Worm (Caenorhabditis elegans) whole organism, young adult: Measurements from ENCODE around the gene str-158.

Experiments used
- B0019.2 ChIP-seq: fragments of 200-800 bp; sonication (Bioruptor generic); conservative IDR thresholded peaks from 2 replicates; pipeline ENCODE4 v1.3.6; 2022; ENCODE audit warnings: missing genetic modification reagents, missing genetic modification characterization, missing compliant biosample characterization
- B0035.1 ChIP-seq: sonication (generic microtip); optimal IDR thresholded peaks from 2 replicates; lab custom pipeline; 2016; ENCODE audit warnings: missing genetic modification characterization, mild to moderate bottlenecking, missing compliant biosample characterization, missing genotype, missing genetic modification reagents
- B0261.1 ChIP-seq: sonication (generic microtip); optimal IDR thresholded peaks from 2 replicates; lab custom pipeline; 2016; ENCODE audit warnings: mild to moderate bottlenecking, missing genetic modification characterization, moderate library complexity, missing compliant biosample characterization
- B0336.3 ChIP-seq: fragments of 200-800 bp; sonication (Bioruptor generic); IDR thresholded peaks from 2 replicates; pipeline ENCODE4 v1.3.6; 2022; ENCODE audit warnings: missing genetic modification characterization, missing compliant biosample characterization
- C17E4.6 ChIP-seq: fragments of 200-800 bp; sonication (Bioruptor generic); IDR thresholded peaks from 2 replicates; pipeline ENCODE4 v1.3.6; 2022; ENCODE audit warnings: missing genetic modification reagents, missing genetic modification characterization, missing compliant biosample characterization
- D2030.7 ChIP-seq: fragments of 200-800 bp; sonication (Bioruptor generic); IDR thresholded peaks from 2 replicates; pipeline ENCODE4 v1.3.6; 2022; ENCODE audit warnings: missing genetic modification reagents, missing genetic modification characterization, missing compliant biosample characterization
- F10E7.11 ChIP-seq: sonication (generic microtip); optimal IDR thresholded peaks from 2 replicates; lab custom pipeline; 2017; ENCODE audit warnings: mild to moderate bottlenecking, missing genetic modification characterization, moderate library complexity, missing compliant biosample characterization
- F55B11.4 ChIP-seq: sonication (generic microtip); optimal IDR thresholded peaks from 2 replicates; lab custom pipeline; 2016; ENCODE audit warnings: missing compliant biosample characterization, missing genetic modification characterization, borderline replicate concordance; ENCODE audit not compliant: insufficient read depth
- K12H6.12 ChIP-seq: fragments of 200-800 bp; sonication (Bioruptor generic); optimal IDR thresholded peaks from 2 replicates; lab custom pipeline; 2018; ENCODE audit warnings: mild to moderate bottlenecking, missing genetic modification characterization, missing compliant biosample characterization
- Y56A3A.18 ChIP-seq: fragments of 200-800 bp; sonication (Bioruptor generic); IDR thresholded peaks from 2 replicates; pipeline ENCODE4 v1.3.6; 2022; ENCODE audit warnings: missing genetic modification reagents, missing genetic modification characterization, missing compliant biosample characterization
- Y67H2A.10 ChIP-seq: fragments of 200-800 bp; sonication (Bioruptor generic); conservative IDR thresholded peaks from 2 replicates; pipeline ENCODE4 v1.3.6; 2022; ENCODE audit warnings: missing genetic modification reagents, missing genetic modification characterization, missing compliant biosample characterization
- Y79H2A.3 ChIP-seq: fragments of 200-800 bp; sonication (Bioruptor generic); conservative IDR thresholded peaks from 2 replicates; pipeline ENCODE4 v1.3.6; 2022; ENCODE audit warnings: missing genetic modification reagents, missing genetic modification characterization, missing compliant biosample characterization
- Y95B8A.8 ChIP-seq: fragments of 200-800 bp; sonication (Bioruptor generic); IDR thresholded peaks from 2 replicates; pipeline ENCODE4 v1.3.6; 2022; ENCODE audit warnings: missing genetic modification reagents, missing genetic modification characterization, missing compliant biosample characterization
- aptf-2 ChIP-seq: fragments of 200-800 bp; sonication (Bioruptor generic); conservative IDR thresholded peaks from 2 replicates; pipeline ENCODE4 v1.3.6; 2022; ENCODE audit warnings: missing genetic modification reagents, missing genetic modification characterization, missing compliant biosample characterization
- atf-7 ChIP-seq: sonication (generic microtip); optimal IDR thresholded peaks from 2 replicates; lab custom pipeline; 2017; ENCODE audit warnings: mild to moderate bottlenecking, missing genetic modification characterization, missing compliant biosample characterization
- attf-3 ChIP-seq: fragments of 200-800 bp; sonication (Bioruptor generic); conservative IDR thresholded peaks from 2 replicates; pipeline ENCODE4 v1.3.6; 2022; ENCODE audit warnings: missing genetic modification reagents, missing genetic modification characterization, missing compliant biosample characterization
- ceh-27 ChIP-seq: fragments of 200-800 bp; sonication (Bioruptor generic); optimal IDR thresholded peaks from 2 replicates; lab custom pipeline; 2018; ENCODE audit warnings: mild to moderate bottlenecking, missing genetic modification characterization, moderate library complexity, missing compliant biosample characterization
- chd-7 ChIP-seq: sonication (generic microtip); optimal IDR thresholded peaks from 2 replicates; lab custom pipeline; 2016; ENCODE audit warnings: mild to moderate bottlenecking, missing genetic modification characterization, moderate library complexity, missing compliant biosample characterization
- dox-1 ChIP-seq: fragments of 200-800 bp; sonication (Bioruptor generic); IDR thresholded peaks from 2 replicates; pipeline ENCODE4 v1.3.6; 2022; ENCODE audit warnings: missing genetic modification reagents, missing genetic modification characterization, missing compliant biosample characterization
- dpl-1 ChIP-seq: fragments of 150-350 bp; optimal IDR thresholded peaks from 2 replicates; lab custom pipeline; 2014; ENCODE audit warnings: missing biosample characterization, missing genetic modification reagents, missing genetic modification characterization
- efl-1 ChIP-seq: fragments of 150-350 bp; optimal IDR thresholded peaks from 2 replicates; lab custom pipeline; 2014; ENCODE audit warnings: missing biosample characterization, missing genetic modification reagents, missing genetic modification characterization
- egl-18 ChIP-seq: fragments of 200-800 bp; sonication (Bioruptor generic); IDR thresholded peaks from 2 replicates; pipeline ENCODE4 v1.3.6; 2022; ENCODE audit warnings: missing genetic modification reagents, missing genetic modification characterization, missing compliant biosample characterization
- egl-44 ChIP-seq: fragments of 200-800 bp; sonication (Bioruptor generic); IDR thresholded peaks from 2 replicates; pipeline ENCODE4 v1.3.6; 2022; ENCODE audit warnings: missing genetic modification reagents, missing genetic modification characterization, missing compliant biosample characterization
- ekl-4 ChIP-seq: fragments of 200-800 bp; sonication (Bioruptor generic); IDR thresholded peaks from 2 replicates; pipeline ENCODE4 v1.3.6; 2022; ENCODE audit warnings: missing genetic modification reagents, missing genetic modification characterization, missing compliant biosample characterization
- ets-4 ChIP-seq: fragments of 200-800 bp; sonication (Bioruptor generic); optimal IDR thresholded peaks from 2 replicates; lab custom pipeline; 2018; ENCODE audit warnings: mild to moderate bottlenecking, missing genetic modification characterization, missing compliant biosample characterization
- hlh-12 ChIP-seq: sonication (generic microtip); optimal IDR thresholded peaks from 2 replicates; lab custom pipeline; 2016; ENCODE audit warnings: missing genetic modification characterization, missing compliant biosample characterization
- hrde-1 ChIP-seq: sonication (generic microtip); optimal IDR thresholded peaks from 2 replicates; lab custom pipeline; 2016; ENCODE audit warnings: missing genetic modification characterization, mild to moderate bottlenecking, missing compliant biosample characterization, moderate library complexity, missing genotype, missing genetic modification reagents, borderline replicate concordance
- hsf-1 ChIP-seq: fragments of 200-800 bp; sonication (Bioruptor generic); IDR thresholded peaks from 2 replicates; pipeline ENCODE4 v1.3.6; 2022; ENCODE audit warnings: missing genetic modification reagents, missing genetic modification characterization, missing compliant biosample characterization
- lag-1 ChIP-seq: fragments of 200-800 bp; sonication (Bioruptor generic); IDR thresholded peaks from 2 replicates; pipeline ENCODE4 v1.3.6; 2022; ENCODE audit warnings: missing genetic modification reagents, missing genetic modification characterization, missing compliant biosample characterization
- lin-26 ChIP-seq: fragments of 200-800 bp; sonication (Bioruptor generic); IDR thresholded peaks from 2 replicates; pipeline ENCODE4 v1.3.6; 2022; ENCODE audit warnings: missing genetic modification reagents, missing genetic modification characterization, missing compliant biosample characterization
- lin-40 ChIP-seq: sonication (generic microtip); optimal IDR thresholded peaks from 2 replicates; lab custom pipeline; 2016; ENCODE audit warnings: missing genetic modification characterization, mild to moderate bottlenecking, missing compliant biosample characterization, missing genotype, missing genetic modification reagents
- mcd-1 ChIP-seq: fragments of 200-800 bp; sonication (Bioruptor generic); IDR thresholded peaks from 2 replicates; pipeline ENCODE4 v1.3.6; 2022; ENCODE audit warnings: missing genetic modification reagents, missing genetic modification characterization, missing compliant biosample characterization
- nfya-1 ChIP-seq: sonication (generic microtip); optimal IDR thresholded peaks from 2 replicates; lab custom pipeline; 2017; ENCODE audit warnings: antibody characterized with exemption, missing compliant biosample characterization, missing genetic modification characterization, borderline replicate concordance; ENCODE audit not compliant: insufficient read depth
- nfya-2 ChIP-seq: fragments of 200-800 bp; sonication (Bioruptor generic); IDR thresholded peaks from 2 replicates; pipeline ENCODE4 v1.3.6; 2022; ENCODE audit warnings: missing genetic modification reagents, missing genetic modification characterization, missing compliant biosample characterization
- nfyb-1 ChIP-seq: fragments of 200-800 bp; sonication (Bioruptor generic); IDR thresholded peaks from 2 replicates; pipeline ENCODE4 v1.3.6; 2022; ENCODE audit warnings: missing genetic modification reagents, missing genetic modification characterization, missing compliant biosample characterization
- nhr-120 ChIP-seq: fragments of 200-800 bp; sonication (Bioruptor generic); IDR thresholded peaks from 2 replicates; pipeline ENCODE4 v1.3.6; 2022; ENCODE audit warnings: missing genetic modification characterization, missing compliant biosample characterization
- nhr-27 ChIP-seq: fragments of 200-800 bp; sonication (Bioruptor generic); optimal IDR thresholded peaks from 2 replicates; lab custom pipeline; 2018; ENCODE audit warnings: mild to moderate bottlenecking, missing genetic modification characterization, moderate library complexity, missing compliant biosample characterization
- nhr-80 ChIP-seq: sonication (generic microtip); optimal IDR thresholded peaks from 2 replicates; lab custom pipeline; 2016; ENCODE audit warnings: missing genetic modification characterization, missing compliant biosample characterization
- pha-4 ChIP-seq: fragments of 150-350 bp; sonication (generic microtip); optimal IDR thresholded peaks from 2 replicates; lab custom pipeline; 2014; ENCODE audit warnings: missing biosample characterization, missing genetic modification reagents, missing genetic modification characterization
- rcor-1 ChIP-seq: fragments of 200-800 bp; sonication (Bioruptor generic); IDR thresholded peaks from 2 replicates; pipeline ENCODE4 v1.3.6; 2022; ENCODE audit warnings: missing genetic modification reagents, missing genetic modification characterization, missing compliant biosample characterization
- repo-1 ChIP-seq: sonication (generic microtip); optimal IDR thresholded peaks from 2 replicates; lab custom pipeline; 2017; ENCODE audit warnings: mild to moderate bottlenecking, missing genetic modification characterization, missing compliant biosample characterization
- snpc-1.1 ChIP-seq: sonication (generic microtip); optimal IDR thresholded peaks from 2 replicates; lab custom pipeline; 2017; ENCODE audit warnings: missing genetic modification characterization, mild to moderate bottlenecking, missing compliant biosample characterization, antibody characterized with exemption, moderate library complexity, missing genotype, missing genetic modification reagents; ENCODE audit not compliant: insufficient read depth
- snpc-3.4 ChIP-seq: sonication (generic microtip); optimal IDR thresholded peaks from 2 replicates; lab custom pipeline; 2017; ENCODE audit warnings: missing genetic modification characterization, mild to moderate bottlenecking, missing compliant biosample characterization, antibody characterized with exemption, moderate library complexity, missing genotype, missing genetic modification reagents
- unc-62 ChIP-seq: fragments of 150-350 bp; optimal IDR thresholded peaks from 2 replicates; lab custom pipeline; 2014; ENCODE audit warnings: missing biosample characterization, missing genetic modification reagents, missing genetic modification characterization
- xnd-1 ChIP-seq: sonication (generic microtip); optimal IDR thresholded peaks from 2 replicates; lab custom pipeline; 2016; ENCODE audit warnings: missing genotype, missing genetic modification reagents, missing genetic modification characterization, missing compliant biosample characterization
- zim-3 ChIP-seq: sonication (generic microtip); optimal IDR thresholded peaks from 2 replicates; lab custom pipeline; 2017; ENCODE audit warnings: mild to moderate bottlenecking, missing genetic modification characterization, moderate library complexity, missing compliant biosample characterization
- ztf-22 ChIP-seq: fragments of 200-800 bp; sonication (Bioruptor generic); optimal IDR thresholded peaks from 2 replicates; lab custom pipeline; 2018; ENCODE audit warnings: mild to moderate bottlenecking, missing genetic modification characterization, moderate library complexity, missing compliant biosample characterization
- ztf-25 ChIP-seq: fragments of 200-800 bp; sonication (Bioruptor generic); IDR thresholded peaks from 2 replicates; pipeline ENCODE4 v1.3.6; 2022; ENCODE audit warnings: missing genetic modification reagents, missing genetic modification characterization, missing compliant biosample characterization

str-158 gene

ce11 chrIV:4880634-4881033, 37.2 kb upstream of the str-158 start (continued):
- TF ChIP-seq mcd-1 (GFP tag; lab: Robert Waterston, UW) (peak; percentile 78), ceh-27 (no peak), Y79H2A.3 (GFP tag; lab: Robert Waterston, UW) (no peak), nhr-80 (tag; lab: Kevin White, UChicago) (no peak), egl-44 (GFP tag; lab: Robert Waterston, UW) (0 out of 2 replicates have a peak, but pooled peaks have one; percentile 12), B0035.1 (tag; lab: Kevin White, UChicago) (no peak), dox-1 (GFP tag; lab: Robert Waterston, UW) (no peak), egl-18 (GFP tag; lab: Robert Waterston, UW) (no peak), B0019.2 (GFP tag; lab: Robert Waterston, UW) (no peak), nhr-27 (tag; lab: Kevin White, UChicago) (peak; percentile 24), lag-1 (no peak), ztf-25 (GFP tag; lab: Robert Waterston, UW) (no peak), B0336.3 (GFP tag; lab: Robert Waterston, UW) (no peak; the same call in 1 of the 2 replicates), unc-62 (GFP tag; lab: Kevin White, UChicago) (no peak), attf-3 (GFP tag; lab: Robert Waterston, UW) (no peak; the same call in 1 of the 2 replicates), snpc-1.1 (tag; lab: Kevin White, UChicago) (peak; percentile 98), efl-1 (GFP tag; lab: Kevin White, UChicago) (no peak), aptf-2 (GFP tag; lab: Robert Waterston, UW) (no peak), hrde-1 (no peak), F55B11.4 (tag; lab: Kevin White, UChicago) (no peak), chd-7 (tag; lab: Kevin White, UChicago) (no peak), nfya-1 (tag; lab: Kevin White, UChicago) (no peak), zim-3 (no peak), ekl-4 (GFP tag; lab: Robert Waterston, UW) (peak; percentile 87), lin-40 (tag; lab: Kevin White, UChicago) (no peak), nfya-2 (GFP tag; lab: Robert Waterston, UW) (no peak), Y56A3A.18 (GFP tag; lab: Robert Waterston, UW) (peak; percentile 79; the same call in 1 of the 2 replicates), repo-1 (no peak), nfyb-1 (GFP tag; lab: Robert Waterston, UW) (no peak), K12H6.12 (tag; lab: Kevin White, UChicago) (no peak), hsf-1 (peak; percentile 73), atf-7 (tag; lab: Kevin White, UChicago) (no peak), B0261.1 (tag; lab: Kevin White, UChicago) (peak; percentile 24), nhr-120 (GFP tag; lab: Robert Waterston, UW) (no peak), hlh-12 (tag; lab: Kevin White, UChicago) (no peak), snpc-3.4 (tag; lab: Kevin White, UChicago) (peak; percentile 97), D2030.7 (GFP tag; lab: Robert Waterston, UW) (peak; percentile 98), ets-4 (GFP tag; lab: Kevin White, UChicago) (no peak), dpl-1 (no peak), C17E4.6 (peak; percentile 42; the same call in 1 of the 2 replicates), xnd-1 (tag; lab: Kevin White, UChicago) (peak; percentile 14), Y67H2A.10 (no peak), pha-4 (tag; lab: Kevin White, UChicago) (no peak), lin-26 (GFP tag; lab: Robert Waterston, UW) (peak; percentile 40; the same call in 1 of the 2 replicates), Y95B8A.8 (GFP tag; lab: Robert Waterston, UW) (0 out of 2 replicates have a peak, but pooled peaks have one; percentile 58), ztf-22 (GFP tag; lab: Kevin White, UChicago) (no peak), rcor-1 (GFP tag; lab: Robert Waterston, UW) (peak; percentile 96), F10E7.11 (tag; lab: Kevin White, UChicago) (no peak)
